Worm (Caenorhabditis elegans) whole organism, midembryonic: ENCODE data around the gene bcl-7.

Experiments
- T22C8.4 ChIP-seq: fragments of 200-800 bp; sonication (Bioruptor generic); IDR thresholded peaks from 2 replicates; pipeline ENCODE4 v1.3.6; 2022; ENCODE audit warnings: missing genetic modification characterization, missing compliant biosample characterization
- cog-1 ChIP-seq: sonication (generic microtip); optimal IDR thresholded peaks from 2 replicates; lab custom pipeline; 2016; ENCODE audit warnings: missing genetic modification characterization, missing compliant biosample characterization
- flt-1 ChIP-seq: fragments of 200-800 bp; sonication (Bioruptor generic); IDR thresholded peaks from 2 replicates; pipeline ENCODE4 v1.3.6; 2022; ENCODE audit warnings: missing genetic modification characterization, missing compliant biosample characterization
- klf-2 ChIP-seq: fragments of 200-800 bp; sonication (Bioruptor generic); conservative IDR thresholded peaks from 2 replicates; pipeline ENCODE4 v1.3.6; 2022; ENCODE audit warnings: missing genetic modification reagents, missing genetic modification characterization, missing compliant biosample characterization
- med-1 ChIP-seq: sonication (generic microtip); optimal IDR thresholded peaks from 2 replicates; lab custom pipeline; 2017; ENCODE audit warnings: missing genetic modification characterization, mild to moderate bottlenecking, missing compliant biosample characterization, antibody characterized with exemption, missing genetic modification reagents; ENCODE audit not compliant: insufficient read depth
- ref-1 ChIP-seq: fragments of 200-800 bp; sonication (Bioruptor generic); conservative IDR thresholded peaks from 2 replicates; pipeline ENCODE4 v1.3.6; 2022; ENCODE audit warnings: missing genetic modification reagents, missing genetic modification characterization, missing compliant biosample characterization
- tab-1 ChIP-seq: fragments of 200-800 bp; sonication (Bioruptor generic); IDR thresholded peaks from 2 replicates; pipeline ENCODE4 v1.3.6; 2022; ENCODE audit warnings: missing genetic modification characterization, missing compliant biosample characterization
- ztf-23 ChIP-seq: fragments of 200-800 bp; sonication (Bioruptor generic); IDR thresholded peaks from 2 replicates; pipeline ENCODE4 v1.3.6; 2022; ENCODE audit warnings: missing genetic modification reagents, missing genetic modification characterization, missing compliant biosample characterization
- ztf-29 ChIP-seq: fragments of 200-800 bp; sonication (Bioruptor generic); IDR thresholded peaks from 2 replicates; pipeline ENCODE4 v1.3.6; 2022; ENCODE audit warnings: missing genetic modification reagents, missing genetic modification characterization, missing compliant biosample characterization

Gene bcl-7

DNA sequence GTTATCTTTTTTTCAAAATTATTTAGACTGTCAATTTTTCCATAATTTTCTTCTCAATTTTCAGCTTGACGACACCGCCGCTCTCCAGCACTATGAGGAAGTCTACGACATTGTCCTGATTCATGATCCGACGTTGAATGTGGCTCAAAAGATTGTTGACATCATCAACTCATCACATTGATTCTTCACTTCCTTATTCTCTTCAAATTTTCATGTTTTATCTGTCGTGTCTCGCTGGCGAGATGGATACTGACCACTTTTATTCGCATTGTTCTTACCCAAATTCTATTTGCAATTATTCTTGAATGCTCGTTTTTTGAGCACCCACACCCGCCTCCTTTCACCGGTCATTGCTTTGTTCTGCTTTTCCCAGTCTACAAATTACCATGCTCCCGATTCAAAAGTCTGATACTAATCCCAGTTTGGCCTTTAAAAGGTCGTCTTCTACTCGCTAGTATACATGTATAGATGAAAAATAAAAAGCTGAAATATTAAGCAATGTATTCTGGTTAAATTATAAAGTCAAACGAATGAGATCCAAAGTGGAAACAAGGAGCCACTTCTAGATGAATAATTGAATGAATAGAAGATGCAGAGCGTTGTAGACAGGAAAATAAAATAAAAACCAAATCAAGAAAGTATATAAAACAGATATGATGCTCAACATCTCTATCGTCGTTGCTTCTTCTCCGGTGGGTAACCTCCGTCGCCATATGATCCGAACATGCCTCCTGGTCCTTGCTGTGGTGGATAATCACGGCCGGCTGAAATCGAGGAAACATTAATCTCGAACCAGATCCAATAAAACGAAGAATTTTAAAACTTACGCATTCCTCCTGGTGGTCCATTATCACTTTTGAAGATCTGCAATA lies 27.4 kb downstream of the bcl-7 start:
- no peak for TF ChIP-seq med-1 (GFP tag; lab: Kevin White, UChicago)
- TF ChIP-seq ref-1 (GFP tag; lab: Robert Waterston, UW), result no peak
- TF ChIP-seq cog-1 (tag; lab: Kevin White, UChicago), result no peak
- no peak for TF ChIP-seq ztf-29 (GFP tag; lab: Robert Waterston, UW)
- no peak for TF ChIP-seq T22C8.4
- no peak for TF ChIP-seq flt-1 (GFP tag; lab: Robert Waterston, UW)
- TF ChIP-seq tab-1, result no peak
- no peak for TF ChIP-seq ztf-23 (GFP tag; lab: Robert Waterston, UW)
- TF ChIP-seq klf-2 (GFP tag; lab: Robert Waterston, UW), result no peak

DNA sequence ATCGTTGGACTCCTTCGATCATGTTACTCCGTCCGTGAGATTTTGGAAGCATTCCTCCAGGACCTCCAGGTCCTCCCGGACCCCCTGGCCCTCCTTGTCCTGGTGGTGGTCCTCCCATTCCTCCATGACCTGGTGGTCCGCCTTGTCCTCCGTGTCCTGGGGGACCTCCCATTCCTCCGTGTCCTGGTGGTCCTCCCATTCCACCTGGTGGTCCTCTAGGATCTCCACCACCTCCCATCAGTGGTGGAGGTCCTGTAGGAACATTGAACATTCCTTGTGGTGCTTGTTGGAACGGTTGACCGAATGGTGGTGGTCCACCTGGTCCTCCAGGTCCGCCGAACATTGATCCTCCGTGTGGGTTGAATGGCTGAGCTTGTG lies 28.0 kb downstream of the bcl-7 start:
- TF ChIP-seq tab-1, result 0 out of 2 replicates have a peak, but pooled peaks have one; percentile 56
- TF ChIP-seq flt-1 (GFP tag; lab: Robert Waterston, UW), result no peak

DNA sequence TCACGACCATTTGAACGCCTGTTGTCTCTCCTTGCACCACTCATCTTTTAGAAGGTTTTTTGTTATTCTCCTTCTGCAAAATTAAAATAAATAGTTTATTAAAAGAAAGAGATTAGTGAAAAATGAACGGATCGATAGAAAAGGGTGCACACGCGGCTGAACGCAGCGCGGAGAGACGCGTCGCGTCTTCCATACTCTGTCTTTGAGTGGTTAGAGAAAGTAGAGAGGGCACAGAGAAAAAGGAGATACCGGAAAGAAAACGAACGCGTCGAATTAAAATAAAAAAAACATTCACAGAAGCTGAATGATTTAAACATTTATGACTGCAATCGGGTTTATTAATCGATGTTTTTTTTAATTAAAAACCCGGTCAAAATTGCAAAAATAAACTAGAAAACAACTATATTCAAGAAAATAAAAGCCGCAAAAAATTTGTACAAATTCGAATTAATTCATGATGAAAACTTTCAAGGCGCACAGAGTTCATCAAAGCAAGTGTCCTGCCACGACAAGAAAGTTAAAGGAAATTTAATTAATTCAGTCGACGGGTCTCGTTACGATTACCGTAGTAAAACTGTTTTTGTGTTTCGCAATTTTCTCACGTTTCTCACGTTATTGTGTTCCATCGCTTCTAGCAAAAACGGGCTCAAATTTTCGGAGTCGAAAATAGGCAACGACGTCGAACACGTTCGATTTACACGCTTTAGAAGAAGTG lies 32.4 kb downstream of the bcl-7 start, which contains the start of the genes nono-1 and nop-1:
Gene nono-1 (minus strand): TSS at position 75 of the 715 bp plus-strand sequence.
Gene nop-1 (plus strand): TSS at position 551 of the 715 bp plus-strand sequence.
- TF ChIP-seq ztf-23 (GFP tag; lab: Robert Waterston, UW) (no peak), flt-1 (GFP tag; lab: Robert Waterston, UW) (peak; percentile 64; the same call in 1 of the 2 replicates)

DNA sequence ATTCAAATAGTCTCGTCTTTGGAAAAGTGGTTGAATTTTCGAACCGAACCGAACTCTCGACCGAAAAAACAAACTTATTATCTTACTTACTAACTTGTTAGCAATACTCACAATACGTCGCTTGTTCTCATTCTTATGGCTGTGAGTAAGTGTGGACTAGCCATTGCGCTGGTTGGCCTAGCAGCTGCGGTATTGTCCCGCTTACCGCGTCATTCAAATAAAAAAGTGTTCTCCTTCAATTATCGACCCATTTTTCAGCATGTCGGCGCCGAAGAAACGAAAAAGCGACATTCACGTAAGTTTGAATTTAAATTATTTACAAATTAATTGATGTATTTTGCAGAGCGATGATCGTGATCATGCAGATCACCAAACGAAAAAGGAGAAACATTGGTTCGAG lies 33.2 kb downstream of the bcl-7 start:
- TF ChIP-seq ref-1 (GFP tag; lab: Robert Waterston, UW), result no peak
- no peak for TF ChIP-seq T22C8.4
- no peak for TF ChIP-seq ztf-29 (GFP tag; lab: Robert Waterston, UW)
- no peak for TF ChIP-seq med-1 (GFP tag; lab: Kevin White, UChicago)
- TF ChIP-seq cog-1 (tag; lab: Kevin White, UChicago), result no peak
- TF ChIP-seq ztf-23 (GFP tag; lab: Robert Waterston, UW), result no peak
- TF ChIP-seq flt-1 (GFP tag; lab: Robert Waterston, UW), result no peak
- TF ChIP-seq tab-1, result no peak
- TF ChIP-seq klf-2 (GFP tag; lab: Robert Waterston, UW), result no peak

DNA sequence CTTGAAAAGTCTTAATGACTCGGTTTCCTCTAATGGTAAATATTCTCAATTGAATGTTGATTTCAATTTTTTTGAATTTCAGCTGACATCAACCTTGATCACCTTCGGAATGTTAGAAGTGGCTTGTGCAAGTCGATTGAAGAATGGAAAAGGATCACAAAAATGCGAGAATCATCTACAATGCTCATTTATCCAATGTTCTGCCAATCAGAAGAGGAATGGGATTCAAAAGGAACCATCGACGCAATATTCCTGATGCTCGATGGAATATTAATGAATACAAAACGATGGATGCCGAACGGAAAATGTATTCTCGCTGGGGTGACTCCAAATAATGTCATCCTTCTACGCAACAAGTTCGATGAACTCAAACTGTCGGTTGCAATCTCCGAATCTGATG lies 35.7 kb downstream of the bcl-7 start:
- TF ChIP-seq ref-1 (GFP tag; lab: Robert Waterston, UW), result no peak
- no peak for TF ChIP-seq ztf-29 (GFP tag; lab: Robert Waterston, UW)
- TF ChIP-seq flt-1 (GFP tag; lab: Robert Waterston, UW), result no peak
- no peak for TF ChIP-seq ztf-23 (GFP tag; lab: Robert Waterston, UW)
- no peak for TF ChIP-seq klf-2 (GFP tag; lab: Robert Waterston, UW)
- TF ChIP-seq med-1 (GFP tag; lab: Kevin White, UChicago), result no peak
- no peak for TF ChIP-seq cog-1 (tag; lab: Kevin White, UChicago)
- TF ChIP-seq tab-1, result no peak
- TF ChIP-seq T22C8.4, result no peak

DNA sequence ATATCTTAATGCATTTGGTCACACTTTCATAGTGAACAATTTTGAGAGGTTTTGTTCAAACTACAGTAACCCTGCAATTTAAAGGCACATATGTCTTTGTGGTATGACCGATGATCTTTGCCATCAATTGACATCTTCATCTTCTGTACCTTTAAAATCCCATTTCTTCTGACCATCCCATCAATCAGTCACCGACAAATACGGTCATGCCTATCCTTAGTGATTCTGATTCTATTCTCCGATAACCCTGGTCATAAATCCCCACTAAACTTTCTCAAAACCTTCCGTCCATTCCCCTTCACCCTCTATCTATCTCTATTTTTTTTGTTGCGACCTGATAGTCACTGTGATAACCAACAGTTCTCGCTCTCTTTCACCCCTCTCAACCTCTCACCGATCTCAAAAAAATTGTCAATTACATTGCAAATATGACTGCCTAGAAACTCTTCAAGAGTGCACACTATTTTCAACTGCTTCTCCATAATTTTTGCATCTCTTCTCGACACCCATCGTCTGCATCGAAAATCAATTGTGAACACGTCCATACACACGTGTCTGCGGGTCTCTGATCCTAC lies 38.3 kb downstream of the bcl-7 start:
- TF ChIP-seq ztf-29 (GFP tag; lab: Robert Waterston, UW), result no peak
- TF ChIP-seq ref-1 (GFP tag; lab: Robert Waterston, UW), result no peak
- TF ChIP-seq ztf-23 (GFP tag; lab: Robert Waterston, UW), result no peak
- TF ChIP-seq med-1 (GFP tag; lab: Kevin White, UChicago), result no peak
- no peak for TF ChIP-seq cog-1 (tag; lab: Kevin White, UChicago)
- TF ChIP-seq T22C8.4, result no peak
- TF ChIP-seq tab-1, result no peak
- no peak for TF ChIP-seq flt-1 (GFP tag; lab: Robert Waterston, UW)
- no peak for TF ChIP-seq klf-2 (GFP tag; lab: Robert Waterston, UW)

DNA sequence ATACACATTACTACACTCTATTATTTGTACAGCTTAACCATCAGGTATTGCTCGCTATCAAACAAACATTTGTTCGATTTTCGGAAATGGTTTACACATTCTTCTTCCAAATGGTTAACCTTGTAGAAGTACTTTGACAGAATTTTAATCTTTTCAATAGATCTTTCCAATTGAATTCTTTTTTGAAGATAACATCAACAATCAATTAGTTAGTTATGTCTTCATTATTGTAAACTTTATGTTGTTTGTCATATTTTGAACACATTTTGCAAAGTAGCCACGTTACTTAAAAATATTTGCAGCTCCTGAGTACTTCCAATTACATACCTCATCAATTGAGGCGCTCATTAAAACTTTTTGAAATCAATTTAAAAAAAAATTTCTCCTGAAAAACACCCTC lies 39.5 kb downstream of the bcl-7 start:
- TF ChIP-seq ref-1 (GFP tag; lab: Robert Waterston, UW) (no peak), ztf-29 (GFP tag; lab: Robert Waterston, UW) (no peak), klf-2 (GFP tag; lab: Robert Waterston, UW) (no peak), ztf-23 (GFP tag; lab: Robert Waterston, UW) (no peak)

DNA sequence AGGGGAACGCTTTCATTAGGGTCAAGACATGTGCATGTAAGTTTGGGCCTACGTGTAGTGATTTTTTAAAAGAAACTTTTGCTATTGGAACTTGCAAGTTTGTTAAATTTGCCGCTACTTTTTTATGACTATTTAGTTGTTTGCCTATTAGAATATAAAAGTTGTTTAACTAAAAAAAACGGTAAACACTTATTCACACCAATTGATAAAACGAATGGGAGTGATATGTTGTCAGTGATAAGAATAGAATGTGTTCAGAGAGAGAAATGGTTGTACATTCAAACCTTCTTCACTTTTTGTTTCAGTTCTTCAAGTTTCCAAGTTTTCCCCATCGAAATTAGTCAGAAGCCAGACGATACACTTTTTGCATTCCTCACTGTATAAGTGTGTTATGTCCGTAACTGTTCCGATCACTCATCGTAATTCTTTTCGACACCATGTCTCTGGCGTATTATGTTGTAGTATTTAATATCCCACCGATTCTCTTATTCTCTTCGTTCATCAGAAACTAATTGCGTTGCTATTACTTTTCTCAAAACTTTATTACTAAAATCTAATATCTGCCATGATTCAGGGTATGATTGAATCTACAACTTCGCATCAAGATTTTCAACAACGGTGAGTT lies 40.1 kb downstream of the bcl-7 start, which contains the start of gene dct-6:
Gene dct-6 (plus strand): TSS at position 575 of the 625 bp plus-strand sequence.
- no peak for TF ChIP-seq flt-1 (GFP tag; lab: Robert Waterston, UW)
- no peak for TF ChIP-seq ztf-23 (GFP tag; lab: Robert Waterston, UW)
- TF ChIP-seq klf-2 (GFP tag; lab: Robert Waterston, UW), result no peak
- TF ChIP-seq med-1 (GFP tag; lab: Kevin White, UChicago), result no peak
- TF ChIP-seq T22C8.4, result no peak
- TF ChIP-seq tab-1, result no peak
- TF ChIP-seq ref-1 (GFP tag; lab: Robert Waterston, UW), result no peak

DNA sequence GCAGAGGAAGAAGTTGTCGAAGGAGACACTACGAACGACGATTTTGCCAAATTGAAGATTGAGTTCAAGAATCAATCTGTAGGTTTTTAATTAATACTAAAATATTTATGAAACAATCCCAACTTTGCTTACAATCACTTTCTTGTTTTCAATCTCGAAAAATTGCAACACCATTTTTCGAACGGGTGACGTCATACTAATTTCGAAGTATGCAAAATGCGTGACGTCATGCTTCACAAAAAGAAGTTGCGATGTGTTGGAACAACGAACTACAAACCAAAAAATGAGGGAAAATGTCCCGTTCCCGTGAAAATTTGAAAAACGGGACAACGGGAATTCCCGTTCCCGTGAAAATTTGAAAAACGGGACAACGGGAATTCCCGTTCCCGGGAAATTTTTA lies 41.8 kb downstream of the bcl-7 start:
- TF ChIP-seq klf-2 (GFP tag; lab: Robert Waterston, UW), result no peak
- no peak for TF ChIP-seq med-1 (GFP tag; lab: Kevin White, UChicago)
- no peak for TF ChIP-seq T22C8.4
- TF ChIP-seq tab-1, result no peak
- no peak for TF ChIP-seq ztf-23 (GFP tag; lab: Robert Waterston, UW)
- no peak for TF ChIP-seq cog-1 (tag; lab: Kevin White, UChicago)
- no peak for TF ChIP-seq flt-1 (GFP tag; lab: Robert Waterston, UW)
- TF ChIP-seq ztf-29 (GFP tag; lab: Robert Waterston, UW), result no peak
- no peak for TF ChIP-seq ref-1 (GFP tag; lab: Robert Waterston, UW)
